Fruit fly (Drosophila melanogaster): ENCODE measurements around the gene CG12155.
A peak's percentile ranks its signal among the peaks of the same experiment; 100 is the strongest.

CG12155 gene

DNA sequence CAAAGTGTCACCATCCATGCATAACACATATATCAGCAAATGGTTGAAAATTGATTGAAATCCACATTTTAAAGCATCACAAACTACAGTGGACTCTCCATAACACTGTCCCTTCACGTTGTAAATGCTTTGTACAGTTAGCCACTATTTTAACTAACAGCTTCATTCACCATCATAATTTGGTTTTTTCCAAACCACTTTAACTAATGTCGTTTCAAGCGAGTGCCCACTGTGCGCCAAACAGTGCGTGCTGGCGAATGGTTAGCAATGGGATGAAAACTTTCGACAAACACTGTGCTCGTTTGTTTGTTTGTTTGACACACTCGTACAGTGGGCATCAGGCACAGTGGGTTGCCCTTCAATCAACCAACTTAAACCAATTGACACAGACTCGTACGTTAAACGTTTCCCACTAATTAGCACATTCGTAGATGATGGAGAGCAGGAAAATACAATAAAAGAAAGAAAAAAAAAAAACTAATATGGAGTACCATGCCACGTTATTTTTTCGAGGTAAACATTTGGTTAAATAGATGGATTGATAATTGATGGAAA is 28.2 kb upstream of the CG12155 start (continued):
- TF ChIP-seq Fer3 (tag; optimal IDR thresholded peaks at IDR 0.05) (peak; percentile 94), Dll (GFP tag; IDR thresholded peaks at IDR 0.05; ENCODE audit: partially characterized antibody) (no peak), CG8765 (GFP tag; IDR thresholded peaks at IDR 0.05) (peak; percentile 78; the same call in 1 of the 2 replicates), lola (GFP tag; optimal IDR thresholded peaks at IDR 0.05) (peak in 1 of 3 experiments; percentile 46), Oaz (GFP tag; IDR thresholded peaks at IDR 0.05) (peak; percentile 90), Sry-β (GFP tag; optimal IDR thresholded peaks at IDR 0.05) (peak; percentile 16), CG17912 (GFP tag; optimal IDR thresholded peaks at IDR 0.05) (peak; percentile 79), wdn (GFP tag; IDR thresholded peaks at IDR 0.05) (peak; percentile 87), CG6175 (GFP tag; IDR thresholded peaks at IDR 0.05) (peak; percentile 91), ranshi (GFP tag; IDR thresholded peaks at IDR 0.05) (peak; percentile 95), mirr (GFP tag; optimal IDR thresholded peaks at IDR 0.05) (peak; percentile 97), CoRest (tag; optimal IDR thresholded peaks at IDR 0.05) (peak; percentile 92), tio (GFP tag; optimal IDR thresholded peaks at IDR 0.05) (peak; percentile 83), E2f1 (GFP tag; IDR thresholded peaks at IDR 0.05) (peak; percentile 94), ATbp (GFP tag; optimal IDR thresholded peaks at IDR 0.05) (peak; percentile 89), B-H1 (GFP tag; IDR thresholded peaks at IDR 0.05) (peak; percentile 88), CG4730 (GFP tag; IDR thresholded peaks at IDR 0.05) (peak; percentile 89), otp (GFP tag; IDR thresholded peaks at IDR 0.05) (peak; percentile 93), z (GFP tag; IDR thresholded peaks at IDR 0.05) (no peak), sug (tag; optimal IDR thresholded peaks at IDR 0.05) (peak; percentile 88), so (GFP tag; IDR thresholded peaks at IDR 0.05) (peak; percentile 90), schlank (tag; optimal IDR thresholded peaks at IDR 0.05) (peak; percentile 87), CG18619 (GFP tag; optimal IDR thresholded peaks at IDR 0.05) (peak; percentile 90), sob (GFP tag; IDR thresholded peaks at IDR 0.05) (peak; percentile 92), CG2120 (GFP tag; optimal IDR thresholded peaks at IDR 0.05) (peak; percentile 95), CG15601 (tag; optimal IDR thresholded peaks at IDR 0.05) (peak; percentile 74), zf30C (GFP tag; optimal IDR thresholded peaks at IDR 0.05) (no peak), CG14441 (GFP tag; IDR thresholded peaks at IDR 0.05) (peak; percentile 97), CG12155 (GFP tag; optimal IDR thresholded peaks at IDR 0.05) (peak; percentile 92), CrebB (tag; optimal IDR thresholded peaks at IDR 0.05) (peak; percentile 89), CG2129 (GFP tag; IDR thresholded peaks at IDR 0.05; ENCODE audit: partially characterized antibody) (no peak), tin (GFP tag; optimal IDR thresholded peaks at IDR 0.05) (peak; percentile 93), esg (GFP tag; conservative IDR thresholded peaks at IDR 0.05) (peak; percentile 94), Scr (GFP tag; IDR thresholded peaks at IDR 0.05; ENCODE audit: partially characterized antibody) (no peak), CG13775 (GFP tag; optimal IDR thresholded peaks at IDR 0.05) (peak; percentile 76), CG11456 (GFP tag; IDR thresholded peaks at IDR 0.05) (peak; percentile 96), CG1529 (GFP tag; optimal IDR thresholded peaks at IDR 0.05) (peak; percentile 73), Abd-B (GFP tag; optimal IDR thresholded peaks at IDR 0.05) (peak; percentile 89), trem (tag; optimal IDR thresholded peaks at IDR 0.05) (peak; percentile 34), CG5245 (GFP tag; optimal IDR thresholded peaks at IDR 0.05) (peak; percentile 87), bigmax (GFP tag; optimal IDR thresholded peaks at IDR 0.05) (peak; percentile 31), mam (GFP tag; optimal IDR thresholded peaks at IDR 0.05) (peak; percentile 89), H2.0 (GFP tag; IDR thresholded peaks at IDR 0.05) (peak; percentile 95), CG7786 (GFP tag; optimal IDR thresholded peaks at IDR 0.05) (peak; percentile 94), pum (GFP tag; optimal IDR thresholded peaks at IDR 0.05) (peak; percentile 81), Camta (GFP tag; optimal IDR thresholded peaks at IDR 0.05) (peak; percentile 76), Ssrp (tag; optimal IDR thresholded peaks at IDR 0.05) (peak; percentile 74), Sox102F (GFP tag; optimal IDR thresholded peaks at IDR 0.05) (peak; percentile 95), CG11085 (GFP tag; IDR thresholded peaks at IDR 0.05) (peak; percentile 92), CG4854 (GFP tag; optimal IDR thresholded peaks at IDR 0.05) (peak; percentile 70)

Data from whole organism, embryonic.